Fruit fly (Drosophila melanogaster): Measurements from ENCODE around the gene GNBP3.

GNBP3 gene

dm6 chr3L:8974478-8975477 is 20.0 kb downstream of the GNBP3 start, which contains the start of the genes pix and Srp68:
Gene pix, minus strand, starts transcription at chr3L:8974765.
Gene Srp68, plus strand, starts transcription at chr3L:8975046.
- peak; percentile 65 for TF ChIP-seq CG15710 (tag; optimal IDR thresholded peaks at IDR 0.05)
- TF ChIP-seq CG34367 (tag; optimal IDR thresholded peaks at IDR 0.05): no peak
- TF ChIP-seq CG8301 (tag; optimal IDR thresholded peaks at IDR 0.05): no peak
- TF ChIP-seq CG13204 (GFP tag; optimal IDR thresholded peaks at IDR 0.05): no peak
- TF ChIP-seq CG12605 (GFP tag; IDR thresholded peaks at IDR 0.05): 0 out of 2 replicates have a peak, but pooled peaks have one; percentile 25
- TF ChIP-seq Snoo (tag; optimal IDR thresholded peaks at IDR 0.05): peak; percentile 34
- no peak for TF ChIP-seq gl (tag; optimal IDR thresholded peaks at IDR 0.05)
- TF ChIP-seq CG17806 (tag; optimal IDR thresholded peaks at IDR 0.05): peak; percentile 24
- TF ChIP-seq CG4496 (GFP tag; IDR thresholded peaks at IDR 0.05): no peak
- TF ChIP-seq CG9948 (tag; optimal IDR thresholded peaks at IDR 0.05): peak; percentile 47
- no peak for TF ChIP-seq Pif1A (GFP tag; optimal IDR thresholded peaks at IDR 0.05)
- TF ChIP-seq CG14655 (GFP tag; optimal IDR thresholded peaks at IDR 0.05): no peak
- no peak for TF ChIP-seq rn (GFP tag; IDR thresholded peaks at IDR 0.05)
- TF ChIP-seq CG32121 (GFP tag; IDR thresholded peaks at IDR 0.05): peak; percentile 30; the same call in 1 of the 2 replicates
- peak; percentile 63 for TF ChIP-seq CG8159 (tag; optimal IDR thresholded peaks at IDR 0.05)
- TF ChIP-seq fd96Ca (GFP tag; IDR thresholded peaks at IDR 0.05): peak; percentile 59; the same call in 1 of the 3 replicates
- no peak for TF ChIP-seq Pif1B (GFP tag; optimal IDR thresholded peaks at IDR 0.05)
- TF ChIP-seq EcR (GFP tag; optimal IDR thresholded peaks at IDR 0.05): no peak
- no peak for TF ChIP-seq D1 (tag; optimal IDR thresholded peaks at IDR 0.05)
- TF ChIP-seq CG10348 (GFP tag; IDR thresholded peaks at IDR 0.05): no peak
- no peak for TF ChIP-seq Ets98B (GFP tag; IDR thresholded peaks at IDR 0.05)

dm6 chr3L:8978678-8979413 is 24.0 kb downstream of the GNBP3 start:
- TF ChIP-seq Pif1B (GFP tag; optimal IDR thresholded peaks at IDR 0.05): no peak
- TF ChIP-seq CG14655 (GFP tag; optimal IDR thresholded peaks at IDR 0.05): no peak
- peak; percentile 8 for TF ChIP-seq CG9948 (tag; optimal IDR thresholded peaks at IDR 0.05)
- no peak for TF ChIP-seq CG34367 (tag; optimal IDR thresholded peaks at IDR 0.05)
- peak; percentile 3 for TF ChIP-seq CG8301 (tag; optimal IDR thresholded peaks at IDR 0.05)
- no peak for TF ChIP-seq Pif1A (GFP tag; optimal IDR thresholded peaks at IDR 0.05)
- TF ChIP-seq CG4496 (GFP tag; IDR thresholded peaks at IDR 0.05): peak; percentile 83; the same call in 2 of the 3 replicates
- peak; percentile 73; the same call in 2 of the 3 replicates for TF ChIP-seq fd96Ca (GFP tag; IDR thresholded peaks at IDR 0.05)
- TF ChIP-seq CG10348 (GFP tag; IDR thresholded peaks at IDR 0.05): peak; percentile 47; the same call in 1 of the 2 replicates
- TF ChIP-seq CG32121 (GFP tag; IDR thresholded peaks at IDR 0.05): peak; percentile 84
- peak; percentile 74 for TF ChIP-seq Ets98B (GFP tag; IDR thresholded peaks at IDR 0.05)
- TF ChIP-seq CG12605 (GFP tag; IDR thresholded peaks at IDR 0.05): peak; percentile 40
- TF ChIP-seq CG17806 (tag; optimal IDR thresholded peaks at IDR 0.05): no peak
- TF ChIP-seq D1 (tag; optimal IDR thresholded peaks at IDR 0.05): no peak
- TF ChIP-seq rn (GFP tag; IDR thresholded peaks at IDR 0.05): no peak
- peak; percentile 70 for TF ChIP-seq EcR (GFP tag; optimal IDR thresholded peaks at IDR 0.05)

dm6 chr3L:8979780-8980179 is 25.0 kb downstream of the GNBP3 start, which contains the start of gene CG5644:
Gene CG5644, minus strand, starts transcription at chr3L:8979880.
- TF ChIP-seq Ets98B (GFP tag; IDR thresholded peaks at IDR 0.05) (no peak), Pif1A (GFP tag; optimal IDR thresholded peaks at IDR 0.05) (no peak), CG17806 (tag; optimal IDR thresholded peaks at IDR 0.05) (no peak), D1 (tag; optimal IDR thresholded peaks at IDR 0.05) (no peak), CG13204 (GFP tag; optimal IDR thresholded peaks at IDR 0.05) (no peak), CG32121 (GFP tag; IDR thresholded peaks at IDR 0.05) (no peak), gl (tag; optimal IDR thresholded peaks at IDR 0.05) (no peak), CG9948 (tag; optimal IDR thresholded peaks at IDR 0.05) (no peak), CG8301 (tag; optimal IDR thresholded peaks at IDR 0.05) (no peak), Snoo (tag; optimal IDR thresholded peaks at IDR 0.05) (no peak), CG15710 (tag; optimal IDR thresholded peaks at IDR 0.05) (no peak), fd96Ca (GFP tag; IDR thresholded peaks at IDR 0.05) (no peak), CG10348 (GFP tag; IDR thresholded peaks at IDR 0.05) (no peak)

dm6 chr3L:8981495-8981894 is 26.7 kb downstream of the GNBP3 start, which contains the start of gene CG13314:
Gene CG13314, plus strand, starts transcription at chr3L:8981795.
- TF ChIP-seq Snoo (tag; optimal IDR thresholded peaks at IDR 0.05): no peak
- no peak for TF ChIP-seq CG34367 (tag; optimal IDR thresholded peaks at IDR 0.05)
- TF ChIP-seq CG32121 (GFP tag; IDR thresholded peaks at IDR 0.05): no peak
- TF ChIP-seq Pif1A (GFP tag; optimal IDR thresholded peaks at IDR 0.05): no peak
- TF ChIP-seq CG13204 (GFP tag; optimal IDR thresholded peaks at IDR 0.05): no peak
- no peak for TF ChIP-seq rn (GFP tag; IDR thresholded peaks at IDR 0.05)
- TF ChIP-seq Pif1B (GFP tag; optimal IDR thresholded peaks at IDR 0.05): no peak
- TF ChIP-seq CG10348 (GFP tag; IDR thresholded peaks at IDR 0.05): no peak
- no peak for TF ChIP-seq CG9948 (tag; optimal IDR thresholded peaks at IDR 0.05)
- no peak for TF ChIP-seq CG8159 (tag; optimal IDR thresholded peaks at IDR 0.05)
- no peak for TF ChIP-seq CG15710 (tag; optimal IDR thresholded peaks at IDR 0.05)
- no peak for TF ChIP-seq CG14655 (GFP tag; optimal IDR thresholded peaks at IDR 0.05)
- TF ChIP-seq CG8301 (tag; optimal IDR thresholded peaks at IDR 0.05): no peak
- TF ChIP-seq CG4496 (GFP tag; IDR thresholded peaks at IDR 0.05): no peak
- no peak for TF ChIP-seq CG12605 (GFP tag; IDR thresholded peaks at IDR 0.05)
- TF ChIP-seq D1 (tag; optimal IDR thresholded peaks at IDR 0.05): no peak

Data from whole organism, pupa.